Worm (Caenorhabditis elegans) whole organism, young adult: ENCODE results near the gene B0024.11.

ENCODE experiments used
- cebp-2 ChIP-seq: fragments of 200-800 bp; sonication (Bioruptor generic); IDR thresholded peaks from 2 replicates; pipeline ENCODE4 v1.3.6; 2022; ENCODE audit warnings: missing genetic modification characterization, missing compliant biosample characterization
- snpc-4 ChIP-seq, 5 experiments: fragments of 150-350 bp in 1 of 5; sonication (generic microtip) in 4 of 5; optimal IDR thresholded peaks; 2 replicates each; lab custom pipeline; 2014 to 2018; ENCODE audit warnings: missing genetic modification characterization in 5 of 5, missing biosample characterization in 3 of 5, antibody characterized with exemption in 2 of 5, mild to moderate bottlenecking in 2 of 5, missing compliant biosample characterization in 2 of 5, missing genotype in 2 of 5, moderate library complexity in 2 of 5, missing genetic modification reagents in 1 of 5

ce11 chrV:10358238-10358637 is 38.9 kb upstream of the B0024.11 start, which contains the start of gene ttll-15:
- TF ChIP-seq snpc-4 (GFP tag; optimal IDR thresholded peaks at IDR 0.05; lab: Kevin White, UChicago) (no peak), snpc-4 (tag; optimal IDR thresholded peaks at IDR 0.05; lab: Kevin White, UChicago) (no peak), cebp-2 (no peak)
